Worm (Caenorhabditis elegans): ENCODE measurements around the gene ugt-6.

DNA sequence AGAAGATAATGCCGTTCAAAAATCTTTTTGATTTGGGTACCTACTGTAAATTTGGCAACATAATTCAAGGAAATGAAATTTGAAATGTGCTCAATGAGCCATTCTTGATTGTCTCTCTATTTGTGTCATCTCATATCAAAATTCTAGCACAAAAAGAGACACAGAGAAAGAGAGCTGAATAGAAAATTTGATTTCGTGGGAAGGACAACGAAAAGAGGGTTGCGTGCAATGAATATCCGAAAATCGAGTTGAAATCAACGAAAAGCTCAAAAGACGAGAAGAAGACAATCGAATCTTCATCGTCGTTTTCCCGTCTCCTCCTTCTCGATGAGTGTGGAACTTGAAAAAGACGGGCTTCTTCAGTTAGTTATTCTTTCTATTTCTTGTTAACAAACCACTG lies 50.2 kb downstream of the ugt-6 start, which contains the start of gene C15C8.5:
- TF ChIP-seq W03F9.2 (tag; optimal IDR thresholded peaks at IDR 0.05) (no peak), dao-5 (tag; optimal IDR thresholded peaks at IDR 0.05) (no peak)

All from whole organism, L4/young adult.